Worm (Caenorhabditis elegans): ENCODE data around the gene cln-3.1.

cln-3.1 gene

ce11 chrV:11220415-11220814, 45.0 kb downstream of the cln-3.1 start:
- TF ChIP-seq F13H6.1 (tag; optimal IDR thresholded peaks at IDR 0.05) = no peak
- peak; percentile 24 for TF ChIP-seq elt-2 (tag; optimal IDR thresholded peaks at IDR 0.05)

- TF ChIP-seq hlh-8 (tag; optimal IDR thresholded peaks at IDR 0.05) = no peak
- TF ChIP-seq ceh-34 (tag; optimal IDR thresholded peaks at IDR 0.05) = no peak
- TF ChIP-seq pat-9 (tag; optimal IDR thresholded peaks at IDR 0.05) = no peak
- no peak for TF ChIP-seq hlh-13 (GFP tag; optimal IDR thresholded peaks at IDR 0.05)
- TF ChIP-seq odd-2 (tag; optimal IDR thresholded peaks at IDR 0.05) = no peak
- TF ChIP-seq ceh-9 (tag; optimal IDR thresholded peaks at IDR 0.05) = no peak
- TF ChIP-seq sdc-2 (tag; optimal IDR thresholded peaks at IDR 0.05) = no peak
- no peak for TF ChIP-seq nhr-11 (tag; optimal IDR thresholded peaks at IDR 0.05)
- no peak for TF ChIP-seq syd-9 (tag; optimal IDR thresholded peaks at IDR 0.05)
- TF ChIP-seq ceh-48 (tag; optimal IDR thresholded peaks at IDR 0.05) = no peak
- TF ChIP-seq T23F11.4 (GFP tag; optimal IDR thresholded peaks at IDR 0.05) = no peak
- TF ChIP-seq ttx-3 (tag; optimal IDR thresholded peaks at IDR 0.05) = no peak
- no peak for TF ChIP-seq ceh-2 (tag; optimal IDR thresholded peaks at IDR 0.05)
- no peak for TF ChIP-seq C08G9.2 (tag; optimal IDR thresholded peaks at IDR 0.05)
- no peak for TF ChIP-seq K02D7.2 (tag; optimal IDR thresholded peaks at IDR 0.05)
- TF ChIP-seq pros-1 (tag; optimal IDR thresholded peaks at IDR 0.05) = no peak
- TF ChIP-seq eyg-1 (tag; optimal IDR thresholded peaks at IDR 0.05) = no peak
- TF ChIP-seq pag-3 (tag; optimal IDR thresholded peaks at IDR 0.05; ENCODE audit: borderline replicate concordance) = no peak
- no peak for TF ChIP-seq tbx-2 (tag; optimal IDR thresholded peaks at IDR 0.05)
- no peak for TF ChIP-seq pax-1 (tag; optimal IDR thresholded peaks at IDR 0.05)
Measured at ce11 chrV:11217394-11217793, 48.1 kb downstream of the cln-3.1 start, which contains the start of gene cyp-29A2. cyp-29A2 (plus strand) TSS chrV:11217583.

- TF ChIP-seq pag-3 (tag; optimal IDR thresholded peaks at IDR 0.05; ENCODE audit: borderline replicate concordance) = no peak
- TF ChIP-seq fkh-10 (GFP tag; optimal IDR thresholded peaks at IDR 0.05) = no peak
- TF ChIP-seq elt-2 (tag; optimal IDR thresholded peaks at IDR 0.05) = no peak
- TF ChIP-seq mec-3 (tag; optimal IDR thresholded peaks at IDR 0.05; ENCODE audit: borderline replicate concordance) = no peak
- no peak for TF ChIP-seq ceh-14 (tag; optimal IDR thresholded peaks at IDR 0.05)
- no peak for TF ChIP-seq hlh-6 (tag; optimal IDR thresholded peaks at IDR 0.05)
- no peak for TF ChIP-seq unc-3 (GFP tag; conservative IDR thresholded peaks at IDR 0.05)
- no peak for TF ChIP-seq unc-3 (tag; optimal IDR thresholded peaks at IDR 0.05)
- TF ChIP-seq sox-2 (GFP tag; IDR thresholded peaks at IDR 0.05) = no peak
- no peak for TF ChIP-seq pax-1 (tag; optimal IDR thresholded peaks at IDR 0.05)
- TF ChIP-seq ztf-16 (tag; optimal IDR thresholded peaks at IDR 0.05) = no peak
- TF ChIP-seq F13H6.1 (tag; optimal IDR thresholded peaks at IDR 0.05) = no peak
- TF ChIP-seq syd-9 (tag; optimal IDR thresholded peaks at IDR 0.05) = no peak
- no peak for TF ChIP-seq ets-4 (tag; optimal IDR thresholded peaks at IDR 0.05)
- no peak for TF ChIP-seq ttx-3 (tag; optimal IDR thresholded peaks at IDR 0.05)
- TF ChIP-seq ceh-19 (GFP tag; optimal IDR thresholded peaks at IDR 0.05) = no peak
- no peak for TF ChIP-seq nfya-1 (tag; optimal IDR thresholded peaks at IDR 0.05)
Measured at ce11 chrV:11216137-11216536, 49.3 kb downstream of the cln-3.1 start.

- TF ChIP-seq elt-2 (tag; optimal IDR thresholded peaks at IDR 0.05) (no peak), rnt-1 (tag; optimal IDR thresholded peaks at IDR 0.05) (no peak), pha-4 (tag; optimal IDR thresholded peaks at IDR 0.05) (no peak), hlh-15 (tag; optimal IDR thresholded peaks at IDR 0.05) (no peak)
Measured at ce11 chrV:11214569-11214968, 50.9 kb downstream of the cln-3.1 start.
